Worm (Caenorhabditis elegans) whole organism, L4 larva: Measurements from ENCODE around the gene tsg-101.

ENCODE experiments used
- F10B5.3 ChIP-seq: sonication (generic microtip); optimal IDR thresholded peaks from 2 replicates; lab custom pipeline; 2016; ENCODE audit warnings: mild to moderate bottlenecking, missing genetic modification characterization, missing compliant biosample characterization
- F49E8.2 ChIP-seq: sonication (generic microtip); optimal IDR thresholded peaks from 2 replicates; lab custom pipeline; 2016; ENCODE audit warnings: missing compliant biosample characterization, mild to moderate bottlenecking, missing genetic modification characterization, borderline replicate concordance
- Y75B8A.6 ChIP-seq: fragments of 200-800 bp; sonication (Bioruptor generic); IDR thresholded peaks from 2 replicates; pipeline ENCODE4 v1.3.6; 2022; ENCODE audit warnings: missing genetic modification reagents, missing genetic modification characterization, missing compliant biosample characterization
- ZK546.5 ChIP-seq, 2 experiments: sonication (generic microtip); optimal IDR thresholded peaks; 2 replicates each; lab custom pipeline; 2017; ENCODE audit warnings: missing biosample characterization in 2 of 2, missing genetic modification characterization in 2 of 2
- aha-1 ChIP-seq: fragments of 150-350 bp; peaks from one replicate; lab custom pipeline; 2014; ENCODE audit warnings: missing biosample characterization, missing genetic modification characterization
- arid-1 ChIP-seq: fragments of 200-800 bp; sonication (Bioruptor generic); conservative IDR thresholded peaks from 2 replicates; pipeline ENCODE4 v1.3.6; 2022; ENCODE audit warnings: missing genetic modification reagents, missing genetic modification characterization, missing compliant biosample characterization
- ceh-20 ChIP-seq: fragments of 200-800 bp; sonication (Bioruptor generic); IDR thresholded peaks from 2 replicates; pipeline ENCODE4 v1.3.6; 2022; ENCODE audit warnings: missing genetic modification reagents, missing genetic modification characterization, missing compliant biosample characterization
- ceh-28 ChIP-seq: fragments of 150-350 bp; optimal IDR thresholded peaks from 2 replicates; lab custom pipeline; 2014; ENCODE audit warnings: missing biosample characterization, missing genetic modification reagents, missing genetic modification characterization
- ceh-82 ChIP-seq: sonication (generic microtip); optimal IDR thresholded peaks from 2 replicates; lab custom pipeline; 2017; ENCODE audit warnings: missing biosample characterization, missing genetic modification characterization
- ctbp-1 ChIP-seq: fragments of 200-800 bp; sonication (Bioruptor generic); IDR thresholded peaks from 2 replicates; pipeline ENCODE4 v1.3.6; 2022; ENCODE audit warnings: missing genetic modification reagents, missing genetic modification characterization, missing compliant biosample characterization
- daf-16 ChIP-seq, 3 experiments: sonication (generic microtip); optimal IDR thresholded peaks; 2 replicates each; lab custom pipeline; 2016 to 2017; ENCODE audit warnings: missing genetic modification characterization in 3 of 3, missing genetic modification reagents in 3 of 3, mild to moderate bottlenecking in 2 of 3, missing compliant biosample characterization in 2 of 3, missing biosample characterization in 1 of 3, moderate library complexity in 1 of 3
- daf-19 ChIP-seq: fragments of 200-800 bp; sonication (Bioruptor generic); conservative IDR thresholded peaks from 2 replicates; pipeline ENCODE4 v1.3.6; 2022; ENCODE audit warnings: missing genetic modification characterization, missing compliant biosample characterization
- dmd-8 ChIP-seq: fragments of 200-800 bp; sonication (Bioruptor generic); IDR thresholded peaks from 2 replicates; pipeline ENCODE4 v1.3.6; 2022; ENCODE audit warnings: missing genetic modification characterization, missing compliant biosample characterization
- dmd-9 ChIP-seq: fragments of 200-800 bp; sonication (Bioruptor generic); IDR thresholded peaks from 2 replicates; pipeline ENCODE4 v1.3.6; 2022; ENCODE audit warnings: missing genetic modification reagents, missing genetic modification characterization, missing compliant biosample characterization
- dpl-1 ChIP-seq: fragments of 150-350 bp; optimal IDR thresholded peaks from 2 replicates; lab custom pipeline; 2014; ENCODE audit warnings: missing biosample characterization, missing genetic modification reagents, missing genetic modification characterization
- duxl-1 ChIP-seq: sonication (generic microtip); optimal IDR thresholded peaks from 2 replicates; lab custom pipeline; 2016; ENCODE audit warnings: mild to moderate bottlenecking, missing genetic modification characterization, moderate library complexity, missing compliant biosample characterization; ENCODE audit not compliant: poor library complexity
- dve-1 ChIP-seq: sonication (generic microtip); optimal IDR thresholded peaks from 2 replicates; lab custom pipeline; 2017; ENCODE audit warnings: antibody characterized with exemption, mild to moderate bottlenecking, missing genetic modification characterization, missing compliant biosample characterization; ENCODE audit not compliant: insufficient read depth
- egl-43 ChIP-seq: fragments of 200-800 bp; sonication (Bioruptor generic); IDR thresholded peaks from 2 replicates; pipeline ENCODE4 v1.3.6; 2022; ENCODE audit warnings: missing genetic modification reagents, missing genetic modification characterization, missing compliant biosample characterization
- gei-8 ChIP-seq: fragments of 200-800 bp; sonication (Bioruptor generic); optimal IDR thresholded peaks from 2 replicates; lab custom pipeline; 2018; ENCODE audit warnings: mild to moderate bottlenecking, missing genetic modification characterization, missing compliant biosample characterization
- hlh-30 ChIP-seq: sonication (generic microtip); optimal IDR thresholded peaks from 2 replicates; lab custom pipeline; 2017; ENCODE audit warnings: antibody characterized with exemption, mild to moderate bottlenecking, missing genetic modification characterization, missing compliant biosample characterization; ENCODE audit not compliant: insufficient read depth
- lin-13 ChIP-seq: fragments of 150-350 bp; optimal IDR thresholded peaks from 2 replicates; lab custom pipeline; 2014; ENCODE audit warnings: missing biosample characterization, missing genetic modification reagents, missing genetic modification characterization
- lin-38 ChIP-seq: fragments of 200-800 bp; sonication (Bioruptor generic); IDR thresholded peaks from 2 replicates; pipeline ENCODE4 v1.3.6; 2022; ENCODE audit warnings: missing genetic modification reagents, missing genetic modification characterization, missing compliant biosample characterization
- mdl-1 ChIP-seq, 2 experiments: fragments of 150-350 bp in 1 of 2; sonication (generic microtip) in 1 of 2; optimal IDR thresholded peaks; 2 replicates each; lab custom pipeline; 2014 to 2017; ENCODE audit warnings: missing biosample characterization in 2 of 2, missing genetic modification characterization in 2 of 2
- mep-1 ChIP-seq: fragments of 150-350 bp; sonication (generic microtip); optimal IDR thresholded peaks from 3 replicates; lab custom pipeline; 2014; ENCODE audit warnings: missing biosample characterization, missing genetic modification characterization
- nhr-10 ChIP-seq: fragments of 150-350 bp; optimal IDR thresholded peaks from 2 replicates; lab custom pipeline; 2014; ENCODE audit warnings: missing biosample characterization, missing genetic modification characterization
- nhr-111 ChIP-seq: fragments of 200-800 bp; sonication (Bioruptor generic); optimal IDR thresholded peaks from 2 replicates; lab custom pipeline; 2018; ENCODE audit warnings: mild to moderate bottlenecking, missing genetic modification characterization, missing compliant biosample characterization
- nhr-25 ChIP-seq: sonication (generic microtip); optimal IDR thresholded peaks from 2 replicates; lab custom pipeline; 2017; ENCODE audit warnings: missing genetic modification characterization, mild to moderate bottlenecking, missing compliant biosample characterization, antibody characterized with exemption, moderate library complexity, borderline replicate concordance; ENCODE audit not compliant: insufficient read depth
- nhr-28 ChIP-seq: fragments of 150-350 bp; optimal IDR thresholded peaks from 2 replicates; lab custom pipeline; 2014; ENCODE audit warnings: missing biosample characterization, missing genetic modification characterization
- nhr-48 ChIP-seq: sonication (generic microtip); optimal IDR thresholded peaks from 2 replicates; lab custom pipeline; 2016; ENCODE audit warnings: mild to moderate bottlenecking, missing genetic modification characterization, missing compliant biosample characterization
- nhr-6 ChIP-seq: fragments of 150-350 bp; optimal IDR thresholded peaks from 2 replicates; lab custom pipeline; 2014; ENCODE audit warnings: missing biosample characterization, missing genetic modification characterization
- pha-4 ChIP-seq, 2 experiments: fragments of 150-350 bp in 1 of 2; fragments of 200-800 bp in 1 of 2; sonication (Bioruptor generic) in 1 of 2; IDR thresholded peaks in 1 of 2; optimal IDR thresholded peaks in 1 of 2; 2 replicates each; pipeline versions ENCODE4 v1.3.6 to Lab custom; 2014 to 2022; ENCODE audit warnings: missing genetic modification characterization in 2 of 2, missing genetic modification reagents in 2 of 2, missing biosample characterization in 1 of 2, missing compliant biosample characterization in 1 of 2
- pqm-1 ChIP-seq: sonication (generic microtip); optimal IDR thresholded peaks from 2 replicates; lab custom pipeline; 2017; ENCODE audit warnings: missing biosample characterization, missing genetic modification characterization
- rbr-2 ChIP-seq: sonication (generic microtip); optimal IDR thresholded peaks from 2 replicates; lab custom pipeline; 2016; ENCODE audit warnings: missing genotype, missing genetic modification characterization, missing compliant biosample characterization
- set-16 ChIP-seq: fragments of 200-800 bp; sonication (Bioruptor generic); IDR thresholded peaks from 2 replicates; pipeline ENCODE4 v1.3.6; 2022; ENCODE audit warnings: missing genetic modification reagents, missing genetic modification characterization, missing compliant biosample characterization
- skn-1 ChIP-seq: fragments of 150-350 bp; optimal IDR thresholded peaks from 2 replicates; lab custom pipeline; 2014; ENCODE audit warnings: missing biosample characterization, missing genetic modification characterization
- snpc-4 ChIP-seq: fragments of 150-350 bp; optimal IDR thresholded peaks from 2 replicates; lab custom pipeline; 2014; ENCODE audit warnings: missing biosample characterization, missing genetic modification characterization
- spr-1 ChIP-seq: sonication (generic microtip); optimal IDR thresholded peaks from 2 replicates; lab custom pipeline; 2016; ENCODE audit warnings: mild to moderate bottlenecking, missing genetic modification characterization, missing compliant biosample characterization
- spr-3 ChIP-seq: fragments of 200-800 bp; sonication (Bioruptor generic); optimal IDR thresholded peaks from 2 replicates; lab custom pipeline; 2018; ENCODE audit warnings: mild to moderate bottlenecking, missing genetic modification characterization, missing compliant biosample characterization
- unc-130 ChIP-seq: sonication (generic microtip); optimal IDR thresholded peaks from 2 replicates; lab custom pipeline; 2016; ENCODE audit warnings: missing genetic modification reagents, missing genetic modification characterization, missing compliant biosample characterization
- unc-62 ChIP-seq, 3 experiments: fragments of 150-350 bp in 1 of 3; sonication (generic microtip); optimal IDR thresholded peaks in 2 of 3; peaks in 1 of 3; 1 replicate in 1 of 3; 2 replicates in 2 of 3; lab custom pipeline; 2014 to 2017; ENCODE audit warnings: missing biosample characterization in 3 of 3, missing genetic modification characterization in 3 of 3, missing genetic modification reagents in 3 of 3, missing genotype in 1 of 3
- vab-7 ChIP-seq: fragments of 200-800 bp; sonication (Bioruptor generic); IDR thresholded peaks from 2 replicates; pipeline ENCODE4 v1.3.6; 2022; ENCODE audit warnings: missing genetic modification reagents, missing genetic modification characterization, missing compliant biosample characterization
- zfp-2 ChIP-seq: sonication (generic microtip); optimal IDR thresholded peaks from 2 replicates; lab custom pipeline; 2016; ENCODE audit warnings: mild to moderate bottlenecking, missing genetic modification characterization, missing compliant biosample characterization
- zfp-3 ChIP-seq: fragments of 200-800 bp; sonication (Bioruptor generic); conservative IDR thresholded peaks from 2 replicates; pipeline ENCODE4 v1.3.6; 2022; ENCODE audit warnings: missing genetic modification reagents, missing genetic modification characterization, missing compliant biosample characterization
- zip-2 ChIP-seq: fragments of 150-350 bp; optimal IDR thresholded peaks from 2 replicates; lab custom pipeline; 2014; ENCODE audit warnings: missing biosample characterization, missing genetic modification characterization
- ztf-11 ChIP-seq: fragments of 150-350 bp; optimal IDR thresholded peaks from 2 replicates; lab custom pipeline; 2014; ENCODE audit warnings: missing biosample characterization, missing genetic modification characterization

The tsg-101 gene

ce11 chrIV:3526144-3526797, 11.9 kb upstream of the tsg-101 start:
- TF ChIP-seq hlh-30, result no peak
- TF ChIP-seq arid-1, result no peak
- no peak for TF ChIP-seq pha-4 (GFP tag; IDR thresholded peaks at IDR 0.05; lab: Robert Waterston, UW)
- TF ChIP-seq pha-4 (tag; optimal IDR thresholded peaks at IDR 0.05; lab: Kevin White, UChicago), result no peak
- TF ChIP-seq spr-3 (GFP tag; lab: Kevin White, UChicago), result no peak
- TF ChIP-seq ceh-28 (tag; lab: Kevin White, UChicago), result no peak
- TF ChIP-seq unc-62 (GFP tag; optimal IDR thresholded peaks at IDR 0.05 in 1 of 2; lab: Kevin White, UChicago), result peak in 1 of 2 experiments; percentile 82
- TF ChIP-seq unc-62 (tag; optimal IDR thresholded peaks at IDR 0.05; lab: Kevin White, UChicago), result no peak
- TF ChIP-seq, all 104 proteins: peak for 1

ce11 chrIV:3524584-3525020, 10.2 kb upstream of the tsg-101 start:
- TF ChIP-seq nhr-10 (tag; lab: Kevin White, UChicago) (no peak), dpl-1 (GFP tag; lab: Kevin White, UChicago) (peak; percentile 3), nhr-111 (GFP tag; lab: Kevin White, UChicago) (peak; percentile 75), ZK546.5 (tag; optimal IDR thresholded peaks at IDR 0.05; lab: Kevin White, UChicago) (no peak), nhr-25 (tag; lab: Kevin White, UChicago) (no peak), ceh-20 (GFP tag; lab: Robert Waterston, UW) (no peak), set-16 (GFP tag; lab: Robert Waterston, UW) (peak; percentile 67), ceh-82 (no peak), unc-130 (GFP tag; lab: Kevin White, UChicago) (peak; percentile 49), spr-1 (tag; lab: Kevin White, UChicago) (peak; percentile 61), dmd-9 (peak; percentile 42; the same call in 1 of the 2 replicates), gei-8 (GFP tag; lab: Kevin White, UChicago) (peak; percentile 0), pqm-1 (tag; lab: Kevin White, UChicago) (no peak), F49E8.2 (tag; lab: Kevin White, UChicago) (peak; percentile 29), vab-7 (GFP tag; lab: Robert Waterston, UW) (peak; percentile 77), zip-2 (peak; percentile 32), snpc-4 (tag; lab: Kevin White, UChicago) (no peak), ztf-11 (tag; lab: Kevin White, UChicago) (no peak), daf-16 (GFP tag; optimal IDR thresholded peaks at IDR 0.05; lab: Kevin White, UChicago) (peak in 1 of 2 experiments; percentile 72), daf-16 (tag; optimal IDR thresholded peaks at IDR 0.05; lab: Kevin White, UChicago) (peak; percentile 42), zfp-2 (tag; lab: Kevin White, UChicago) (no peak), rbr-2 (tag; lab: Kevin White, UChicago) (peak; percentile 50), aha-1 (peak; percentile 84), mep-1 (tag; lab: Kevin White, UChicago) (peak; percentile 69), F10B5.3 (tag; lab: Kevin White, UChicago) (no peak), Y75B8A.6 (0 out of 2 replicates have a peak, but pooled peaks have one; percentile 44), nhr-48 (tag; lab: Kevin White, UChicago) (peak; percentile 10), arid-1 (peak; percentile 86; the same call in 1 of the 2 replicates), lin-13 (GFP tag; lab: Kevin White, UChicago) (peak; percentile 29), nhr-28 (tag; lab: Kevin White, UChicago) (peak; percentile 7), zfp-3 (peak; percentile 46; the same call in 1 of the 2 replicates), duxl-1 (tag; lab: Kevin White, UChicago) (no peak), dve-1 (tag; lab: Kevin White, UChicago) (peak; percentile 17), egl-43 (GFP tag; lab: Robert Waterston, UW) (peak; percentile 86), lin-38 (GFP tag; lab: Robert Waterston, UW) (peak; percentile 81), mdl-1 (tag; optimal IDR thresholded peaks at IDR 0.05; lab: Kevin White, UChicago) (no peak), ctbp-1 (GFP tag; lab: Robert Waterston, UW) (peak; percentile 81), dmd-8 (peak; percentile 91), daf-19 (GFP tag; lab: Robert Waterston, UW) (peak; percentile 78), unc-62 (GFP tag; optimal IDR thresholded peaks at IDR 0.05 in 1 of 2; lab: Kevin White, UChicago) (no peak), unc-62 (tag; optimal IDR thresholded peaks at IDR 0.05; lab: Kevin White, UChicago) (no peak), nhr-6 (tag; lab: Kevin White, UChicago) (peak; percentile 42), skn-1 (tag; lab: Kevin White, UChicago) (no peak)
